Comparison of ENCODE assay signal across 2 fruit fly cellular contexts in genomic region chr3R:30258298-30258990, dm6.
TF ChIP-seq lines count a peak whose summit lies in the region.

No protein-coding gene starts in this region.

TF ChIP-seq in whole organism, prepupa, 60 proteins besides CTCF, POLR2A, EP300 and RAD21 (continued from another document):
- TF ChIP-seq CG1621 (tag; optimal IDR thresholded peaks at IDR 0.05; lab: Kevin White, UChicago) (peak; percentile 73), CG11902 (GFP tag; optimal IDR thresholded peaks at IDR 0.05; lab: Kevin White, UChicago) (peak; percentile 66), Met (GFP tag; optimal IDR thresholded peaks at IDR 0.05; lab: Kevin White, UChicago) (peak; percentile 94), achi (GFP tag; optimal IDR thresholded peaks at IDR 0.05; lab: Kevin White, UChicago) (peak; percentile 80), spab (GFP tag; optimal IDR thresholded peaks at IDR 0.05; lab: Kevin White, UChicago) (peak; percentile 77), CG4318 (GFP tag; optimal IDR thresholded peaks at IDR 0.05; lab: Kevin White, UChicago) (peak; percentile 55), Sox15 (GFP tag; optimal IDR thresholded peaks at IDR 0.05; lab: Kevin White, UChicago) (peak; percentile 66), cyc (GFP tag; optimal IDR thresholded peaks at IDR 0.05; lab: Kevin White, UChicago) (peak; percentile 80), CG16779 (tag; optimal IDR thresholded peaks at IDR 0.05; lab: Kevin White, UChicago) (peak; percentile 78), acj6 (GFP tag; optimal IDR thresholded peaks at IDR 0.05; lab: Kevin White, UChicago) (peak; percentile 84), pdm3 (GFP tag; optimal IDR thresholded peaks at IDR 0.05; lab: Kevin White, UChicago) (peak; percentile 85), dac (GFP tag; optimal IDR thresholded peaks at IDR 0.05; lab: Kevin White, UChicago) (no peak), Sox102F (GFP tag; optimal IDR thresholded peaks at IDR 0.05; lab: Kevin White, UChicago) (peak; percentile 79), Blimp-1 (GFP tag; optimal IDR thresholded peaks at IDR 0.05; lab: Kevin White, UChicago) (peak; percentile 97), Smox (GFP tag; optimal IDR thresholded peaks at IDR 0.05; lab: Kevin White, UChicago) (peak; percentile 76), Sox14 (GFP tag; optimal IDR thresholded peaks at IDR 0.05; lab: Kevin White, UChicago) (peak; percentile 81), Hr4 (GFP tag; optimal IDR thresholded peaks at IDR 0.05; lab: Kevin White, UChicago) (peak; percentile 68), OdsH (GFP tag; optimal IDR thresholded peaks at IDR 0.05; lab: Kevin White, UChicago) (peak; percentile 84), eg (GFP tag; IDR thresholded peaks at IDR 0.05; lab: Robert Waterston, UW) (peak; percentile 44; the same call in 1 of the 3 replicates), CG31627 (GFP tag; optimal IDR thresholded peaks at IDR 0.05; lab: Kevin White, UChicago) (peak; percentile 83), lz (GFP tag; optimal IDR thresholded peaks at IDR 0.05; lab: Kevin White, UChicago) (peak; percentile 86), CG10669 (GFP tag; optimal IDR thresholded peaks at IDR 0.05; lab: Kevin White, UChicago) (peak; percentile 80), net (GFP tag; optimal IDR thresholded peaks at IDR 0.05; lab: Kevin White, UChicago) (peak; percentile 52), CG34406 (GFP tag; optimal IDR thresholded peaks at IDR 0.05; lab: Kevin White, UChicago) (peak; percentile 82), CG6808 (GFP tag; optimal IDR thresholded peaks at IDR 0.05; lab: Kevin White, UChicago) (peak; percentile 79), CG11762 (GFP tag; optimal IDR thresholded peaks at IDR 0.05; lab: Kevin White, UChicago; ENCODE audit: insufficient read depth) (peak; percentile 59), fd59A (GFP tag; optimal IDR thresholded peaks at IDR 0.05; lab: Kevin White, UChicago) (peak; percentile 82), CG6163 (GFP tag; IDR thresholded peaks at IDR 0.05; lab: Robert Waterston, UW) (peak; percentile 84), Hr38 (GFP tag; optimal IDR thresholded peaks at IDR 0.05; lab: Kevin White, UChicago) (no peak), fkh (GFP tag; optimal IDR thresholded peaks at IDR 0.05; lab: Kevin White, UChicago) (no peak), Ets96B (tag; optimal IDR thresholded peaks at IDR 0.05; lab: Kevin White, UChicago) (peak; percentile 96), CG15336 (GFP tag; IDR thresholded peaks at IDR 0.05; lab: Robert Waterston, UW) (peak; percentile 69), Hr39 (GFP tag; optimal IDR thresholded peaks at IDR 0.05; lab: Kevin White, UChicago) (peak; percentile 75), CG6854 (GFP tag; optimal IDR thresholded peaks at IDR 0.05; lab: Kevin White, UChicago) (peak; percentile 1)
TF ChIP-seq in whole organism, prepupa: peak in this region for 55.

TF ChIP-seq in whole organism, wandering third instar larva, 38 proteins besides CTCF, POLR2A, EP300 and RAD21 (continued from another document):
- TF ChIP-seq brk (GFP tag; optimal IDR thresholded peaks at IDR 0.05; lab: Kevin White, UChicago) = peak; percentile 76
- peak; percentile 89 for TF ChIP-seq HLH106 (tag; optimal IDR thresholded peaks at IDR 0.05; lab: Kevin White, UChicago)
